Worm (Caenorhabditis elegans) whole organism, L4 larva: ENCODE results near the gene hpo-30.

Experiments
- F49E8.2 ChIP-seq: sonication (generic microtip); optimal IDR thresholded peaks from 2 replicates; lab custom pipeline; 2016; ENCODE audit warnings: missing compliant biosample characterization, mild to moderate bottlenecking, missing genetic modification characterization, borderline replicate concordance
- ZK337.2 ChIP-seq: fragments of 200-800 bp; sonication (Bioruptor generic); IDR thresholded peaks from 2 replicates; pipeline ENCODE4 v1.3.6; 2022; ENCODE audit warnings: missing genetic modification reagents, missing genetic modification characterization, missing compliant biosample characterization
- ama-1 ChIP-seq: fragments of 150-350 bp; optimal IDR thresholded peaks from 2 replicates; lab custom pipeline; 2014; ENCODE audit warnings: inconsistent platforms, mixed read lengths
- ceh-82 ChIP-seq: sonication (generic microtip); optimal IDR thresholded peaks from 2 replicates; lab custom pipeline; 2017; ENCODE audit warnings: missing biosample characterization, missing genetic modification characterization
- dmd-6 ChIP-seq: fragments of 200-800 bp; sonication (Bioruptor generic); IDR thresholded peaks from 2 replicates; pipeline ENCODE4 v1.3.6; 2022; ENCODE audit warnings: missing genetic modification reagents, missing genetic modification characterization, missing compliant biosample characterization
- egl-27 ChIP-seq: sonication (generic microtip); optimal IDR thresholded peaks from 3 replicates; lab custom pipeline; 2017; ENCODE audit warnings: missing biosample characterization, missing genetic modification reagents, missing genetic modification characterization
- lin-15B ChIP-seq: fragments of 150-350 bp; sonication (generic microtip); optimal IDR thresholded peaks from 3 replicates; lab custom pipeline; 2014; ENCODE audit warnings: missing biosample characterization, missing genetic modification characterization
- nhr-28 ChIP-seq: fragments of 150-350 bp; optimal IDR thresholded peaks from 2 replicates; lab custom pipeline; 2014; ENCODE audit warnings: missing biosample characterization, missing genetic modification characterization
- unc-130 ChIP-seq: sonication (generic microtip); optimal IDR thresholded peaks from 2 replicates; lab custom pipeline; 2016; ENCODE audit warnings: missing genetic modification reagents, missing genetic modification characterization, missing compliant biosample characterization
- unc-62 ChIP-seq, 3 experiments: fragments of 150-350 bp in 1 of 3; sonication (generic microtip); optimal IDR thresholded peaks in 2 of 3; peaks in 1 of 3; 1 replicate in 1 of 3; 2 replicates in 2 of 3; lab custom pipeline; 2014 to 2017; ENCODE audit warnings: missing biosample characterization in 3 of 3, missing genetic modification characterization in 3 of 3, missing genetic modification reagents in 3 of 3, missing genotype in 1 of 3
- ztf-11 ChIP-seq: fragments of 150-350 bp; optimal IDR thresholded peaks from 2 replicates; lab custom pipeline; 2014; ENCODE audit warnings: missing biosample characterization, missing genetic modification characterization

DNA sequence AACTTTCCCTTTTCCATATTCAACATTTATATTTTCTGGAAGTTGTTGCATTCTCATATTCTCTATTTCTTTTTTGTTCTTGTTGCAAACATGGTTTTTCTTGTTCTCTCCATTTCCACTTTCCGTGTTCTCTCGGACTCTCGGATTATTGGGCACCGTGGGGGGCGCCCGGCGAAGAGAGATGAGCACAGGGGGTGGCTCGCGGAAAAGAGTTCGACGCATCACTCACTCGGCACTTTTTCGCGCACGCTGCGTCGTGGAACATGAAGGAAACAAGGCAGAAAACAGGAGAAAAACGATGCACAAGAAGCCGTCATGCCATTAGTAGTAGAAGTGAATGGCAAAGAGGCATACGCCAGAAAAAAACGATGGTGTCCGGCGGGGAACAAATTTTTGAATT lies 16.5 kb upstream of the hpo-30 start:
- TF ChIP-seq unc-130 (GFP tag; lab: Kevin White, UChicago) (no peak), nhr-28 (tag; lab: Kevin White, UChicago) (no peak), ceh-82 (tag; lab: Kevin White, UChicago) (no peak), ZK337.2 (GFP tag; lab: Robert Waterston, UW) (no peak), egl-27 (tag; lab: Kevin White, UChicago) (no peak), lin-15B (tag; lab: Kevin White, UChicago) (no peak), unc-62 (GFP tag; optimal IDR thresholded peaks at IDR 0.05 in 1 of 2; lab: Kevin White, UChicago) (no peak), unc-62 (tag; optimal IDR thresholded peaks at IDR 0.05; lab: Kevin White, UChicago) (no peak), ztf-11 (tag; lab: Kevin White, UChicago) (no peak), F49E8.2 (tag; lab: Kevin White, UChicago) (no peak), ama-1 (lab: Kevin White, UChicago) (no peak), dmd-6 (GFP tag; lab: Robert Waterston, UW) (no peak)
